Fruit fly (Drosophila melanogaster): ENCODE measurements around the gene Or67a.
A peak's percentile ranks its signal among the peaks of the same experiment; 100 is the strongest.

Gene Or67a

DNA sequence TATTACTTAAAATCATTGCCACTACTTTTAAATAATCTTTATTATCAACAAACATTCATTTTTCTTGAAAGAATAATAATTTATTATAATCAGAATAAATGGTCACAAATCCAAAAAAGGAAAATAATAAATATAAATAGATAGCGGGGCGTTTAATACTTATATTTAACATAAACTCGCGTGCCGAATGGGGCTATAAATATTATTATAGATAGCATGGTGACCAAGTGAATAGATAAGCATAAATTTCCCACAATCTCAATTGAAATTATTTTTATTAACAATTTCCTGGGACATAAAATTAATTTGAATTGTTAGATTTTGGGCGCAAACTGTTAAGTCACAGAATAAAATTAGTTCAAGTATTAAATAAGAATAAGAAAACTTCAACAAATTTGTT is 22.4 kb upstream of the Or67a start:
- TF ChIP-seq HLH106 (tag; optimal IDR thresholded peaks at IDR 0.05) (no peak), foxo (GFP tag; optimal IDR thresholded peaks at IDR 0.05) (no peak), CrebA (GFP tag; optimal IDR thresholded peaks at IDR 0.05; ENCODE audit: borderline replicate concordance) (no peak), woc (GFP tag; optimal IDR thresholded peaks at IDR 0.05) (no peak), sage (GFP tag; optimal IDR thresholded peaks at IDR 0.05) (no peak), Rel (GFP tag; optimal IDR thresholded peaks at IDR 0.05) (no peak), Rel (tag; optimal IDR thresholded peaks at IDR 0.05) (no peak), sv (GFP tag; optimal IDR thresholded peaks at IDR 0.05) (no peak), Myc (optimal IDR thresholded peaks at IDR 0.05) (no peak), Jra (GFP tag; optimal IDR thresholded peaks at IDR 0.05) (no peak), Sp1 (GFP tag; optimal IDR thresholded peaks at IDR 0.05) (no peak), brk (GFP tag; optimal IDR thresholded peaks at IDR 0.05) (no peak), Hr78 (GFP tag; optimal IDR thresholded peaks at IDR 0.05) (no peak), GATAd (GFP tag; optimal IDR thresholded peaks at IDR 0.05) (no peak), Vsx2 (GFP tag; optimal IDR thresholded peaks at IDR 0.05; ENCODE audit: partially characterized antibody) (no peak), OdsH (GFP tag; optimal IDR thresholded peaks at IDR 0.05) (no peak)

DNA sequence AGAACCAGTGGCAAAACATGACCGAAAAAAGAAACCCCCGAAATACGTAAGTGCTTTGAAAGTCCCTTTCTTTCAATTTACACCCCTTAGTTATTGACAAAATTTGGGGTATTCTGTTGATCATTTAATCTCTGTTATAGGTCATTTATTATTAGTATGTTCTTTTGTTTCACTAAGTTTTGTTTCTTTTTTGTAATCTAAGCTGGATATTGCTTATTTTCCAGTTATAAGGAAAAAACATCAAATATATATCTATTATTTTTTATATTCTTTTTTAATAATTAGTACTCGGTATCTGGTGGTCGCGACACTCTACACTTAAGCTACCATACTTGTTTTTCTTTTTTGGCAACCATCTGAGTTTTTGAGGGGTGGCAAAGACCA is 20.2 kb upstream of the Or67a start:
- TF ChIP-seq woc (GFP tag; optimal IDR thresholded peaks at IDR 0.05) = peak; percentile 57
- TF ChIP-seq Myc (optimal IDR thresholded peaks at IDR 0.05) = no peak
- TF ChIP-seq Hnf4 (GFP tag; optimal IDR thresholded peaks at IDR 0.05) = peak; percentile 3
- no peak for TF ChIP-seq CG32264 (GFP tag; optimal IDR thresholded peaks at IDR 0.05)
- peak; percentile 58 for TF ChIP-seq HLH106 (tag; optimal IDR thresholded peaks at IDR 0.05)
- peak; percentile 46 for TF ChIP-seq pan (optimal IDR thresholded peaks at IDR 0.05)
- no peak for TF ChIP-seq Rel (GFP tag; optimal IDR thresholded peaks at IDR 0.05)
- TF ChIP-seq Rel (tag; optimal IDR thresholded peaks at IDR 0.05) = peak; percentile 87
- no peak for TF ChIP-seq Vsx2 (GFP tag; optimal IDR thresholded peaks at IDR 0.05; ENCODE audit: partially characterized antibody)
- TF ChIP-seq psq (GFP tag; optimal IDR thresholded peaks at IDR 0.05) = peak; percentile 75
- TF ChIP-seq CrebA (GFP tag; optimal IDR thresholded peaks at IDR 0.05; ENCODE audit: borderline replicate concordance) = no peak
- TF ChIP-seq Dif (GFP tag; optimal IDR thresholded peaks at IDR 0.05; ENCODE audit: partially characterized antibody) = no peak
- peak; percentile 47 for TF ChIP-seq br (GFP tag; optimal IDR thresholded peaks at IDR 0.05)
- peak in 1 of 2 experiments; percentile 62 for TF ChIP-seq foxo (GFP tag; optimal IDR thresholded peaks at IDR 0.05)
- peak; percentile 15 for TF ChIP-seq h (GFP tag; optimal IDR thresholded peaks at IDR 0.05)
- no peak for TF ChIP-seq N (GFP tag; optimal IDR thresholded peaks at IDR 0.05)
- no peak for TF ChIP-seq CG9705 (GFP tag; optimal IDR thresholded peaks at IDR 0.05)
- TF ChIP-seq fru (GFP tag; optimal IDR thresholded peaks at IDR 0.05) = peak; percentile 77
- peak; percentile 71 for TF ChIP-seq Sp1 (GFP tag; optimal IDR thresholded peaks at IDR 0.05)
- TF ChIP-seq brk (GFP tag; optimal IDR thresholded peaks at IDR 0.05) = no peak
- TF ChIP-seq jim (GFP tag; optimal IDR thresholded peaks at IDR 0.05) = no peak
- peak; percentile 31 for TF ChIP-seq rgr (GFP tag; optimal IDR thresholded peaks at IDR 0.05)
- peak; percentile 16 for TF ChIP-seq OdsH (GFP tag; optimal IDR thresholded peaks at IDR 0.05)

DNA sequence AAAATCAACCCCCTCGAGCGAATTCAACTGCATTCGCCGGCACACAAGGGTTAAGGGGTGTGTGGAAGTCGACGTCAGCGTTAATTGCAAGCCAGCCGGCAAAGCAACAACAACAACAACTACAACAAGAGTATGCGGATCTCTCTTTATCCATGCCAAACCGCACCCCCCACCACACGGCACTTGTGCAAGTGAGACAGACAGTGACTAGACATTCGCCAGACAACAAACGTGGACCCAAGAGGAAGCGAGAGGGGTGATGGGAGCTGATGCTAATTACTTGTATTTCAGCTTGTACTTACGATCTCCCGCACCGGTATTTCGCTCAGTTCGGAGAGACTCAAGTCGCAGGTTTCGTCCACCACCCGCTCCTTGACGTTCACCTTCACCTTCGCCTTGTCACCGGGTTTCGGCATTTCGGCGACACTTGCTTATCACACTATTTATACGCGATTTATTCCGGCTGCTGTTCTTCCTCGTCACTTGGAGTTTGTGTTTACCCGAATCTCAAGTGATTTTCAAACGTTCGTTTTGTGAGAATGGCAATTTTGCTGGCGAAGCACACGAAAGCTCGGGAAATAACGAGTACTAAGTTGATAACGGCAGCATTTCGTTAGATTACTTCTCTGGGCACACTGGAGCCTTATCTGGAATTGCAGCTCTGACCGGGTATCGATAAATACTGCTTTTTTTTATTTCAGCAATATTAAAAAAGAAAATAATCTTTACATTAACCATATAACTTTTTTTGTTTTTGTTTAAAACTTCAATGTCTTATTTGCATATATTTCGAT is 19.6 kb upstream of the Or67a start, which contains the start of gene CG3408:
Gene CG3408 (minus strand): TSS at position 547 of the 794 bp plus-strand sequence.
- TF ChIP-seq Vsx2 (GFP tag; optimal IDR thresholded peaks at IDR 0.05; ENCODE audit: partially characterized antibody) (peak; percentile 92), psq (GFP tag; optimal IDR thresholded peaks at IDR 0.05) (peak; percentile 10), Jra (GFP tag; optimal IDR thresholded peaks at IDR 0.05) (peak; percentile 7), Hnf4 (GFP tag; optimal IDR thresholded peaks at IDR 0.05) (no peak), OdsH (GFP tag; optimal IDR thresholded peaks at IDR 0.05) (no peak), HLH106 (tag; optimal IDR thresholded peaks at IDR 0.05) (no peak), CrebA (GFP tag; optimal IDR thresholded peaks at IDR 0.05; ENCODE audit: borderline replicate concordance) (no peak), dmrt93B (GFP tag; optimal IDR thresholded peaks at IDR 0.05) (no peak), Dif (GFP tag; optimal IDR thresholded peaks at IDR 0.05; ENCODE audit: partially characterized antibody) (no peak), lola (GFP tag; optimal IDR thresholded peaks at IDR 0.05) (no peak), usp (GFP tag; optimal IDR thresholded peaks at IDR 0.05) (no peak), Mio (GFP tag; optimal IDR thresholded peaks at IDR 0.05) (no peak), Hr83 (GFP tag; optimal IDR thresholded peaks at IDR 0.05; ENCODE audit: poor library complexity, severe bottlenecking) (no peak), pan (optimal IDR thresholded peaks at IDR 0.05) (no peak), fru (GFP tag; optimal IDR thresholded peaks at IDR 0.05) (peak; percentile 9), br (GFP tag; optimal IDR thresholded peaks at IDR 0.05) (no peak), brk (GFP tag; optimal IDR thresholded peaks at IDR 0.05) (peak; percentile 45), sv (GFP tag; optimal IDR thresholded peaks at IDR 0.05) (no peak), ey (GFP tag; optimal IDR thresholded peaks at IDR 0.05) (no peak), N (GFP tag; optimal IDR thresholded peaks at IDR 0.05) (no peak), Rel (GFP tag; optimal IDR thresholded peaks at IDR 0.05) (no peak), Rel (tag; optimal IDR thresholded peaks at IDR 0.05) (peak; percentile 88), foxo (GFP tag; optimal IDR thresholded peaks at IDR 0.05) (peak in 1 of 2 experiments; percentile 30), Hr78 (GFP tag; optimal IDR thresholded peaks at IDR 0.05) (no peak), tai (GFP tag; optimal IDR thresholded peaks at IDR 0.05) (peak; percentile 21), CG32264 (GFP tag; optimal IDR thresholded peaks at IDR 0.05) (no peak), rgr (GFP tag; optimal IDR thresholded peaks at IDR 0.05) (no peak), woc (GFP tag; optimal IDR thresholded peaks at IDR 0.05) (peak; percentile 30), Dfd (GFP tag; optimal IDR thresholded peaks at IDR 0.05) (no peak), sage (GFP tag; optimal IDR thresholded peaks at IDR 0.05) (no peak), jim (GFP tag; optimal IDR thresholded peaks at IDR 0.05) (no peak), CG9705 (GFP tag; optimal IDR thresholded peaks at IDR 0.05) (no peak), h (GFP tag; optimal IDR thresholded peaks at IDR 0.05) (peak; percentile 30), Abd-B (GFP tag; optimal IDR thresholded peaks at IDR 0.05) (no peak), Myc (optimal IDR thresholded peaks at IDR 0.05) (peak; percentile 18), dsf (GFP tag; optimal IDR thresholded peaks at IDR 0.05; ENCODE audit: borderline replicate concordance) (no peak), dl (GFP tag; optimal IDR thresholded peaks at IDR 0.05; ENCODE audit: insufficient read depth in 1 of 2, partially characterized antibody in 2 of 2) (peak in 1 of 2 experiments; percentile 9), GATAd (GFP tag; optimal IDR thresholded peaks at IDR 0.05) (no peak), Sp1 (GFP tag; optimal IDR thresholded peaks at IDR 0.05) (peak; percentile 3)
